Worm (Caenorhabditis elegans) whole organism, L4 larva: ENCODE results near the gene gln-3.
A peak's percentile ranks its signal among the peaks of the same experiment; 100 is the strongest.

ENCODE experiments used
- aly-2 ChIP-seq: sonication (generic microtip); optimal IDR thresholded peaks from 2 replicates; lab custom pipeline; 2018; ENCODE audit warnings: missing biosample characterization, missing genetic modification characterization
- ama-1 ChIP-seq: fragments of 150-350 bp; optimal IDR thresholded peaks from 2 replicates; lab custom pipeline; 2014; ENCODE audit warnings: inconsistent platforms, mixed read lengths
- fkh-10 ChIP-seq: fragments of 150-350 bp; optimal IDR thresholded peaks from 2 replicates; lab custom pipeline; 2014; ENCODE audit warnings: missing biosample characterization, missing genetic modification reagents, missing genetic modification characterization
- lin-13 ChIP-seq: fragments of 150-350 bp; optimal IDR thresholded peaks from 2 replicates; lab custom pipeline; 2014; ENCODE audit warnings: missing biosample characterization, missing genetic modification reagents, missing genetic modification characterization
- mdl-1 ChIP-seq, 2 experiments: fragments of 150-350 bp in 1 of 2; sonication (generic microtip) in 1 of 2; optimal IDR thresholded peaks; 2 replicates each; lab custom pipeline; 2014 to 2017; ENCODE audit warnings: missing biosample characterization in 2 of 2, missing genetic modification characterization in 2 of 2
- nhr-111 ChIP-seq: fragments of 200-800 bp; sonication (Bioruptor generic); optimal IDR thresholded peaks from 2 replicates; lab custom pipeline; 2018; ENCODE audit warnings: mild to moderate bottlenecking, missing genetic modification characterization, missing compliant biosample characterization
- nhr-237 ChIP-seq: sonication (generic microtip); optimal IDR thresholded peaks from 2 replicates; lab custom pipeline; 2017; ENCODE audit warnings: missing biosample characterization, missing genetic modification characterization
- nhr-28 ChIP-seq: fragments of 150-350 bp; optimal IDR thresholded peaks from 2 replicates; lab custom pipeline; 2014; ENCODE audit warnings: missing biosample characterization, missing genetic modification characterization
- nhr-6 ChIP-seq: fragments of 150-350 bp; optimal IDR thresholded peaks from 2 replicates; lab custom pipeline; 2014; ENCODE audit warnings: missing biosample characterization, missing genetic modification characterization
- pqm-1 ChIP-seq: sonication (generic microtip); optimal IDR thresholded peaks from 2 replicates; lab custom pipeline; 2017; ENCODE audit warnings: missing biosample characterization, missing genetic modification characterization
- snpc-4 ChIP-seq: fragments of 150-350 bp; optimal IDR thresholded peaks from 2 replicates; lab custom pipeline; 2014; ENCODE audit warnings: missing biosample characterization, missing genetic modification characterization
- unc-62 ChIP-seq, 3 experiments: fragments of 150-350 bp in 1 of 3; sonication (generic microtip); optimal IDR thresholded peaks in 2 of 3; peaks in 1 of 3; 1 replicate in 1 of 3; 2 replicates in 2 of 3; lab custom pipeline; 2014 to 2017; ENCODE audit warnings: missing biosample characterization in 3 of 3, missing genetic modification characterization in 3 of 3, missing genetic modification reagents in 3 of 3, missing genotype in 1 of 3

DNA sequence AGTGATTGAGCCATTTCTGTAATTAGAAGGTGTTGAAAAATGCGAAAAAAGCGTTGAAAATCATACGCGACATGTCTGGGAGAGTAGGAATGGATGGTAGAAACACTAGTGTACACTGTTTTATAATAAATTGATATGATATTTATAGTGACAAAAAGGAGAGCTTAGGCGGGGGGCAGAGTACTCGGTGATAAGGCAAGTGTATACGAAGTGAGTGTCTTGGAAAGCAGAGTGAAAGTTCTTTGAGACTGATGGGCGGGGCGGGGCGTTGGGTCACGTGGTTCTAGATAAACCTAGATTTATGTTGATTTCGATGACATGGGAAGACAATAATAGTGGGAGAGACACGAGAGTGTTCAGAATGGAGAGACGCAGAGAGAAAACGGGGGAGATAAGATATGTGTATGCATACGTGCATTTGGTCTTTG is at the start of gene gln-3:
- no peak for TF ChIP-seq lin-13 (GFP tag; lab: Kevin White, UChicago)
- no peak for TF ChIP-seq unc-62 (GFP tag; optimal IDR thresholded peaks at IDR 0.05 in 1 of 2; lab: Kevin White, UChicago)
- TF ChIP-seq unc-62 (tag; optimal IDR thresholded peaks at IDR 0.05; lab: Kevin White, UChicago), result no peak
- TF ChIP-seq pqm-1 (tag; lab: Kevin White, UChicago), result no peak
- TF ChIP-seq mdl-1 (tag; optimal IDR thresholded peaks at IDR 0.05; lab: Kevin White, UChicago), result peak in 1 of 2 experiments; percentile 4
- TF ChIP-seq nhr-6, result no peak
- no peak for TF ChIP-seq nhr-237 (tag; lab: Kevin White, UChicago)
- peak; percentile 25 for TF ChIP-seq nhr-28 (tag; lab: Kevin White, UChicago)
- TF ChIP-seq snpc-4 (tag; lab: Kevin White, UChicago), result no peak
- TF ChIP-seq aly-2 (tag; lab: Kevin White, UChicago), result no peak
- TF ChIP-seq ama-1 (lab: Kevin White, UChicago), result peak; percentile 67
- TF ChIP-seq fkh-10 (GFP tag; lab: Kevin White, UChicago), result no peak
- no peak for TF ChIP-seq nhr-111
